Fruit fly (Drosophila melanogaster): ENCODE data around the gene CG34112.

CG34112 gene

dm6 chr3R:4348197-4348814 lies 45.8 kb downstream of the CG34112 start:
- TF ChIP-seq CG34406 (GFP tag; optimal IDR thresholded peaks at IDR 0.05) (no peak), CG6276 (GFP tag; optimal IDR thresholded peaks at IDR 0.05) (no peak), dsx (GFP tag; optimal IDR thresholded peaks at IDR 0.05; ENCODE audit: poor library complexity, severe bottlenecking) (no peak), OdsH (GFP tag; optimal IDR thresholded peaks at IDR 0.05) (no peak)

- no peak for TF ChIP-seq Hr39 (GFP tag; optimal IDR thresholded peaks at IDR 0.05)
- TF ChIP-seq OdsH (GFP tag; optimal IDR thresholded peaks at IDR 0.05): no peak
- no peak for TF ChIP-seq CG6276 (GFP tag; optimal IDR thresholded peaks at IDR 0.05)
- TF ChIP-seq CG3032 (tag; optimal IDR thresholded peaks at IDR 0.05): no peak
- TF ChIP-seq Sox14 (GFP tag; optimal IDR thresholded peaks at IDR 0.05): no peak
- no peak for TF ChIP-seq achi (GFP tag; optimal IDR thresholded peaks at IDR 0.05)
- TF ChIP-seq CG6808 (GFP tag; optimal IDR thresholded peaks at IDR 0.05): no peak
- no peak for TF ChIP-seq Blimp-1 (GFP tag; optimal IDR thresholded peaks at IDR 0.05)
- no peak for TF ChIP-seq spab (GFP tag; optimal IDR thresholded peaks at IDR 0.05)
- TF ChIP-seq fd59A (GFP tag; optimal IDR thresholded peaks at IDR 0.05): no peak
- no peak for TF ChIP-seq CG31627 (GFP tag; optimal IDR thresholded peaks at IDR 0.05)
- TF ChIP-seq Sox15 (GFP tag; optimal IDR thresholded peaks at IDR 0.05): no peak
- TF ChIP-seq CG3919 (GFP tag; optimal IDR thresholded peaks at IDR 0.05): no peak
- no peak for TF ChIP-seq Smox (GFP tag; optimal IDR thresholded peaks at IDR 0.05)
- no peak for TF ChIP-seq CG8319 (GFP tag; optimal IDR thresholded peaks at IDR 0.05)
- no peak for TF ChIP-seq CG16779 (tag; optimal IDR thresholded peaks at IDR 0.05)
Observed at dm6 chr3R:4346636-4347035, 47.4 kb downstream of the CG34112 start, which contains the start of gene hkb. hkb (minus strand) TSS chr3R:4346646.

Data from whole organism, prepupa.